Fruit fly (Drosophila melanogaster) whole organism, embryonic: ENCODE data around the gene CG5435.

Source experiments
- CG10147 ChIP-seq: fragments of 200-800 bp; sonication (Bioruptor generic); optimal IDR thresholded peaks from 2 replicates; lab custom pipeline; 2019; ENCODE audit warnings: missing biosample characterization, mild to moderate bottlenecking, missing genetic modification characterization, moderate library complexity
- CG10267 ChIP-seq: fragments of 200-800 bp; sonication (Bioruptor generic); optimal IDR thresholded peaks from 2 replicates; lab custom pipeline; 2018; ENCODE audit warnings: missing biosample characterization, mild to moderate bottlenecking, missing genetic modification characterization, moderate library complexity
- CG11695 ChIP-seq: fragments of 200-800 bp; sonication (Bioruptor generic); IDR thresholded peaks from 3 replicates; pipeline ENCODE4 v1.3.6; 2022; ENCODE audit warnings: missing biosample characterization, missing genetic modification characterization
- CG13894 ChIP-seq: fragments of 200-800 bp; sonication (Bioruptor generic); optimal IDR thresholded peaks from 3 replicates; lab custom pipeline; 2018; ENCODE audit warnings: missing biosample characterization, mild to moderate bottlenecking, missing genetic modification characterization, moderate library complexity
- CG14050 ChIP-seq: fragments of 200-800 bp; sonication (Bioruptor generic); IDR thresholded peaks from 3 replicates; pipeline ENCODE4 v1.3.6; 2022; ENCODE audit warnings: missing biosample characterization, missing genetic modification characterization
- CG15269 ChIP-seq: fragments of 200-800 bp; sonication (Bioruptor generic); optimal IDR thresholded peaks from 2 replicates; lab custom pipeline; 2018; ENCODE audit warnings: missing biosample characterization, mild to moderate bottlenecking, missing genetic modification characterization, moderate library complexity
- CG15514 ChIP-seq: fragments of 200-800 bp; sonication (Bioruptor generic); optimal IDR thresholded peaks from 3 replicates; lab custom pipeline; 2017; ENCODE audit warnings: missing biosample characterization, missing genetic modification characterization, mild to moderate bottlenecking, moderate library complexity, missing genetic modification reagents
- CG17385 ChIP-seq: fragments of 200-800 bp; sonication (Bioruptor generic); optimal IDR thresholded peaks from 3 replicates; lab custom pipeline; 2018; ENCODE audit warnings: missing biosample characterization, mild to moderate bottlenecking, missing genetic modification characterization
- CG18262 ChIP-seq: fragments of 200-800 bp; optimal IDR thresholded peaks from 3 replicates; lab custom pipeline; 2019; ENCODE audit warnings: missing biosample characterization, mild to moderate bottlenecking, missing genetic modification characterization, moderate library complexity
- CG5953 ChIP-seq: fragments of 200-800 bp; sonication (Bioruptor generic); IDR thresholded peaks from 2 replicates; pipeline ENCODE4 v1.3.6; 2022; ENCODE audit warnings: missing biosample characterization, missing genetic modification characterization
- CG6175 ChIP-seq: fragments of 200-800 bp; sonication (Bioruptor generic); IDR thresholded peaks from 3 replicates; pipeline ENCODE4 v1.3.6; 2022; ENCODE audit warnings: missing biosample characterization, missing genetic modification characterization
- CG8944 ChIP-seq: fragments of 200-800 bp; sonication (Bioruptor generic); optimal IDR thresholded peaks from 3 replicates; lab custom pipeline; 2016; ENCODE audit warnings: missing biosample characterization, missing genetic modification characterization
- CG9932 ChIP-seq: fragments of 200-800 bp; sonication (Bioruptor generic); IDR thresholded peaks from 2 replicates; pipeline ENCODE4 v1.3.6; 2022; ENCODE audit warnings: missing biosample characterization, missing genetic modification characterization
- Ets65A ChIP-seq: fragments of 200-800 bp; sonication (Bioruptor generic); peaks from one replicate; lab custom pipeline; 2016; ENCODE audit warnings: missing biosample characterization, missing genetic modification characterization
- Fer1 ChIP-seq: fragments of 200-800 bp; sonication (Bioruptor generic); optimal IDR thresholded peaks from 2 replicates; lab custom pipeline; 2017; ENCODE audit warnings: missing biosample characterization, mild to moderate bottlenecking, missing genetic modification characterization
- GATAe ChIP-seq: fragments of 200-800 bp; sonication (Bioruptor generic); conservative IDR thresholded peaks from 2 replicates; pipeline ENCODE4 v1.3.6; 2022; ENCODE audit warnings: missing biosample characterization, missing genetic modification characterization
- HLH4C ChIP-seq: fragments of 200-800 bp; sonication (Bioruptor generic); IDR thresholded peaks from 3 replicates; pipeline ENCODE4 v1.3.6; 2022; ENCODE audit warnings: missing biosample characterization, missing genetic modification characterization; ENCODE audit not compliant: partially characterized antibody
- Hsf ChIP-seq: fragments of 200-800 bp; sonication (Bioruptor generic); optimal IDR thresholded peaks from 3 replicates; lab custom pipeline; 2016; ENCODE audit warnings: missing biosample characterization, missing genetic modification characterization
- Jarid2 ChIP-seq: fragments of 200-800 bp; sonication (Bioruptor generic); optimal IDR thresholded peaks from 3 replicates; lab custom pipeline; 2017; ENCODE audit warnings: mild to moderate bottlenecking, missing biosample characterization, missing genetic modification reagents, missing genetic modification characterization
- Max ChIP-seq: fragments of 200-800 bp; sonication (Bioruptor generic); optimal IDR thresholded peaks from 2 replicates; lab custom pipeline; 2016; ENCODE audit warnings: missing biosample characterization, mild to moderate bottlenecking, missing genetic modification characterization
- Mrtf ChIP-seq: fragments of 200-800 bp; sonication (Bioruptor generic); IDR thresholded peaks from 3 replicates; pipeline ENCODE4 v1.3.6; 2022; ENCODE audit warnings: missing biosample characterization, missing genetic modification characterization
- NC2β ChIP-seq: fragments of 200-800 bp; sonication (Bioruptor generic); optimal IDR thresholded peaks from 2 replicates; lab custom pipeline; 2016; ENCODE audit warnings: missing biosample characterization, missing genetic modification characterization
- Ptx1 ChIP-seq: fragments of 200-800 bp; sonication (Bioruptor generic); IDR thresholded peaks from 2 replicates; pipeline ENCODE4 v1.3.6; 2022; ENCODE audit warnings: missing biosample characterization, missing genetic modification characterization
- Trl ChIP-seq, 3 experiments: fragments of >200 bp in 2 of 3; fragments of 200-800 bp in 1 of 3; sonication (Bioruptor generic) in 1 of 3; optimal IDR thresholded peaks; 2 replicates in 1 of 3; 3 replicates in 2 of 3; lab custom pipeline; 2016 to 2017; ENCODE audit warnings: missing biosample characterization in 1 of 3, missing genetic modification characterization in 1 of 3
- cg ChIP-seq: fragments of 200-800 bp; sonication (Bioruptor generic); optimal IDR thresholded peaks from 3 replicates; lab custom pipeline; 2019; ENCODE audit warnings: missing biosample characterization, mild to moderate bottlenecking, missing genetic modification characterization, moderate library complexity
- chinmo ChIP-seq: fragments of 200-800 bp; sonication (Bioruptor generic); IDR thresholded peaks from 4 replicates; pipeline ENCODE4 v1.3.6; 2022; ENCODE audit warnings: missing biosample characterization, missing genetic modification characterization; ENCODE audit not compliant: partially characterized antibody
- dmrt11E ChIP-seq: fragments of 200-800 bp; sonication (Bioruptor generic); optimal IDR thresholded peaks from 3 replicates; lab custom pipeline; 2018; ENCODE audit warnings: missing biosample characterization, mild to moderate bottlenecking, missing genetic modification characterization, moderate library complexity
- dmrt99B ChIP-seq: fragments of 200-800 bp; sonication (Bioruptor generic); optimal IDR thresholded peaks from 2 replicates; lab custom pipeline; 2018; ENCODE audit warnings: missing biosample characterization, mild to moderate bottlenecking, missing genetic modification characterization, moderate library complexity
- fd3F ChIP-seq: fragments of 200-800 bp; sonication (Bioruptor generic); optimal IDR thresholded peaks from 2 replicates; lab custom pipeline; 2018; ENCODE audit warnings: missing biosample characterization, mild to moderate bottlenecking, missing genetic modification characterization, moderate library complexity
- gcm2 ChIP-seq: fragments of 200-800 bp; sonication (Bioruptor generic); optimal IDR thresholded peaks from 2 replicates; lab custom pipeline; 2016; ENCODE audit warnings: missing biosample characterization, missing genetic modification characterization
- gem ChIP-seq: fragments of 200-800 bp; sonication (Bioruptor generic); optimal IDR thresholded peaks from 2 replicates; lab custom pipeline; 2019; ENCODE audit warnings: missing biosample characterization, mild to moderate bottlenecking, missing genetic modification characterization, moderate library complexity
- hbn ChIP-seq: fragments of 200-800 bp; sonication (Bioruptor generic); IDR thresholded peaks from 2 replicates; pipeline ENCODE4 v1.3.6; 2022; ENCODE audit warnings: missing biosample characterization, missing genetic modification characterization; ENCODE audit not compliant: partially characterized antibody
- lab ChIP-seq: fragments of 200-800 bp; sonication (Bioruptor generic); optimal IDR thresholded peaks from 3 replicates; lab custom pipeline; 2017; ENCODE audit warnings: missing biosample characterization, missing genetic modification characterization, mild to moderate bottlenecking, moderate library complexity, missing genetic modification reagents
- pros ChIP-seq: fragments of 200-800 bp; sonication (Bioruptor generic); optimal IDR thresholded peaks from 3 replicates; lab custom pipeline; 2019; ENCODE audit warnings: missing biosample characterization, mild to moderate bottlenecking, missing genetic modification characterization, moderate library complexity
- sd ChIP-seq: fragments of 200-800 bp; sonication (Bioruptor generic); optimal IDR thresholded peaks from 3 replicates; lab custom pipeline; 2018; ENCODE audit warnings: missing biosample characterization, mild to moderate bottlenecking, missing genetic modification characterization, moderate library complexity
- slp2 ChIP-seq: fragments of 200-800 bp; sonication (Bioruptor generic); optimal IDR thresholded peaks from 2 replicates; lab custom pipeline; 2016; ENCODE audit warnings: missing biosample characterization, missing genetic modification characterization
- toy ChIP-seq: fragments of 200-800 bp; sonication (Bioruptor generic); IDR thresholded peaks from 2 replicates; pipeline ENCODE4 v1.3.6; 2022; ENCODE audit warnings: missing biosample characterization, missing genetic modification characterization
- wdn ChIP-seq: fragments of 200-800 bp; sonication (Bioruptor generic); IDR thresholded peaks from 2 replicates; pipeline ENCODE4 v1.3.6; 2022; ENCODE audit warnings: missing biosample characterization, missing genetic modification characterization
- zf30C ChIP-seq: fragments of 200-800 bp; sonication (Bioruptor generic); optimal IDR thresholded peaks from 3 replicates; lab custom pipeline; 2018; ENCODE audit warnings: missing biosample characterization, mild to moderate bottlenecking, missing genetic modification characterization

Gene CG5435

dm6 chr2L:12413899-12414298 lies 16.8 kb downstream of the CG5435 start (continued):
- TF ChIP-seq CG15269 (tag; lab: Kevin White, UChicago) (peak; percentile 5), hbn (GFP tag; lab: Robert Waterston, UW) (no peak), pros (no peak), zf30C (no peak), CG13894 (tag; lab: Kevin White, UChicago) (no peak), Mrtf (no peak), CG6175 (GFP tag; lab: Robert Waterston, UW) (no peak), lab (GFP tag; lab: Kevin White, UChicago) (peak; percentile 31), Hsf (no peak), sd (tag; lab: Kevin White, UChicago) (no peak), CG10267 (tag; lab: Kevin White, UChicago) (no peak), fd3F (GFP tag; lab: Kevin White, UChicago) (no peak), CG14050 (GFP tag; lab: Robert Waterston, UW) (0 out of 3 replicates have a peak, but pooled peaks have one; percentile 16), slp2 (GFP tag; lab: Kevin White, UChicago) (no peak), Ptx1 (GFP tag; lab: Robert Waterston, UW) (peak; percentile 17; the same call in 1 of the 2 replicates), gem (peak; percentile 43), CG11695 (GFP tag; lab: Robert Waterston, UW) (0 out of 3 replicates have a peak, but pooled peaks have one; percentile 42), gcm2 (no peak), Fer1 (GFP tag; lab: Kevin White, UChicago) (peak; percentile 6), Jarid2 (no peak), CG9932 (GFP tag; lab: Robert Waterston, UW) (no peak), NC2β (GFP tag; lab: Kevin White, UChicago) (no peak), CG15514 (GFP tag; lab: Kevin White, UChicago) (no peak)

- TF ChIP-seq Ets65A (GFP tag; lab: Kevin White, UChicago): peak; percentile 77
- no peak for TF ChIP-seq Max (GFP tag; lab: Kevin White, UChicago)
Measured at dm6 chr2L:12410679-12411078, 20.0 kb downstream of the CG5435 start.

- TF ChIP-seq cg (GFP tag; lab: Kevin White, UChicago) (no peak), GATAe (GFP tag; lab: Robert Waterston, UW) (no peak), HLH4C (GFP tag; lab: Robert Waterston, UW) (no peak), CG10147 (GFP tag; lab: Kevin White, UChicago) (no peak), CG5953 (GFP tag; lab: Robert Waterston, UW) (no peak), CG18262 (tag; lab: Kevin White, UChicago) (no peak), dmrt11E (tag; lab: Kevin White, UChicago) (no peak), dmrt99B (no peak), chinmo (GFP tag; lab: Robert Waterston, UW) (0 out of 4 replicates have a peak, but pooled peaks have one; percentile 57), Trl (optimal IDR thresholded peaks at IDR 0.05; lab: Kevin White, UChicago) (peak in 1 of 2 experiments; percentile 38), Trl (GFP tag; optimal IDR thresholded peaks at IDR 0.05; lab: Kevin White, UChicago) (no peak), toy (GFP tag; lab: Robert Waterston, UW) (no peak), wdn (GFP tag; lab: Robert Waterston, UW) (no peak), CG8944 (GFP tag; lab: Kevin White, UChicago) (no peak), CG17385 (GFP tag; lab: Kevin White, UChicago) (no peak)
Measured at dm6 chr2L:12404555-12405077, 26.1 kb downstream of the CG5435 start.
